Worm (Caenorhabditis elegans): ENCODE measurements around the gene str-121.
A peak's percentile ranks its signal among the peaks of the same experiment; 100 is the strongest.

str-121 gene

DNA sequence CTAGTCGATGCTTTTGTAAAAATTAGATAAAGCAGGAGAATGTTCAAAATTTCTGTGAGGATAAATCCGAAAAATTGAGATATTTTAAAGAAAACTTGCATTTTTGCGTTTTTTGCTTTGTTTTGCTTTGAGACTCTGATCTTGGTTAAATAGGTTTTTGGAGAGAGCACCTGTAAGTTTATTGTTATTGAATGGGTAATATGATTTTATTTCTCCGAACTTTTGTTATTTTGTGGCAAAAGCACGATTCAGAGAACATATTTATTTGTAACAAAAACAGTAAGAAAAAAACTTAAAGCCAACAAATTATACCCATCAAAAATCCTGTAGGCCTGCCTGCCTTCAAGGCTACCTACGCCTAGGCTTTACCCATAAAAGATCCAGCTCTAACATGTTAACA is at the start of gene str-121:
Gene str-121 (minus strand): TSS at position 101 of the 400 bp plus-strand sequence.
- TF ChIP-seq lin-14 (GFP tag; optimal IDR thresholded peaks at IDR 0.05) (no peak), mdl-1 (tag; optimal IDR thresholded peaks at IDR 0.05) (no peak), nhr-12 (tag; optimal IDR thresholded peaks at IDR 0.05) (no peak), ceh-82 (tag; optimal IDR thresholded peaks at IDR 0.05) (no peak), lin-39 (tag; optimal IDR thresholded peaks at IDR 0.05) (no peak), efl-1 (optimal IDR thresholded peaks at IDR 0.05) (no peak), efl-1 (GFP tag; optimal IDR thresholded peaks at IDR 0.05 in 1 of 2) (peak in 1 of 2 experiments; percentile 54), nhr-11 (tag; optimal IDR thresholded peaks at IDR 0.05) (no peak), nhr-85 (tag) (no peak)

- TF ChIP-seq alr-1 (tag; optimal IDR thresholded peaks at IDR 0.05; ENCODE audit: borderline replicate concordance) (no peak), lsy-2 (tag; optimal IDR thresholded peaks at IDR 0.05) (no peak), mef-2 (tag; optimal IDR thresholded peaks at IDR 0.05) (no peak), sptf-1 (tag; optimal IDR thresholded peaks at IDR 0.05) (no peak), fos-1 (tag; optimal IDR thresholded peaks at IDR 0.05) (no peak), ces-1 (GFP tag; optimal IDR thresholded peaks at IDR 0.05) (no peak)
These were observed 48.8 kb upstream of the str-121 start for ce11 chrV:303271-303670.

- TF ChIP-seq lir-3 (tag; optimal IDR thresholded peaks at IDR 0.05; ENCODE audit: poor library complexity): no peak
- no peak for TF ChIP-seq skn-1 (tag; optimal IDR thresholded peaks at IDR 0.05)
- no peak for TF ChIP-seq ceh-63 (GFP tag; optimal IDR thresholded peaks at IDR 0.05)
- TF ChIP-seq fkh-10 (GFP tag; optimal IDR thresholded peaks at IDR 0.05): no peak
- no peak for TF ChIP-seq swsn-7 (tag; optimal IDR thresholded peaks at IDR 0.05)
- TF ChIP-seq ztf-4 (tag; optimal IDR thresholded peaks at IDR 0.05): no peak
- no peak for TF ChIP-seq hpl-2 (GFP tag; optimal IDR thresholded peaks at IDR 0.05)
- TF ChIP-seq fos-1 (tag; optimal IDR thresholded peaks at IDR 0.05): no peak
- no peak for TF ChIP-seq ama-1 (optimal IDR thresholded peaks at IDR 0.05)
These were observed 43.9 kb upstream of the str-121 start for ce11 chrV:298395-298794.

ce11 chrV:297424-297991 is 43.0 kb upstream of the str-121 start, which contains the start of gene F33E11.2:
Gene F33E11.2 (plus strand): TSS chrV:297947.
- TF ChIP-seq unc-86 (tag; optimal IDR thresholded peaks at IDR 0.05) (no peak), tlp-1 (tag; optimal IDR thresholded peaks at IDR 0.05) (no peak), elt-2 (tag; optimal IDR thresholded peaks at IDR 0.05) (no peak), alr-1 (tag; optimal IDR thresholded peaks at IDR 0.05; ENCODE audit: borderline replicate concordance) (no peak), snu-23 (GFP tag; optimal IDR thresholded peaks at IDR 0.05) (no peak), skn-1 (tag; optimal IDR thresholded peaks at IDR 0.05) (no peak), ztf-4 (tag; optimal IDR thresholded peaks at IDR 0.05) (no peak), nhr-11 (tag; optimal IDR thresholded peaks at IDR 0.05) (no peak), ets-5 (GFP tag; IDR thresholded peaks at IDR 0.05) (no peak), zag-1 (tag; optimal IDR thresholded peaks at IDR 0.05) (no peak)

- TF ChIP-seq efl-3 (GFP tag; optimal IDR thresholded peaks at IDR 0.05): no peak
- TF ChIP-seq sox-4 (tag; optimal IDR thresholded peaks at IDR 0.05): no peak
- TF ChIP-seq sptf-1 (tag; optimal IDR thresholded peaks at IDR 0.05): no peak
- no peak for TF ChIP-seq nhr-28 (tag; optimal IDR thresholded peaks at IDR 0.05)
- TF ChIP-seq snpc-4 (tag; optimal IDR thresholded peaks at IDR 0.05): no peak
- TF ChIP-seq egl-27 (tag; optimal IDR thresholded peaks at IDR 0.05): no peak
- no peak for TF ChIP-seq dsc-1 (tag; optimal IDR thresholded peaks at IDR 0.05)
- no peak for TF ChIP-seq blmp-1 (tag; optimal IDR thresholded peaks at IDR 0.05)
- TF ChIP-seq ztf-4 (tag; optimal IDR thresholded peaks at IDR 0.05): no peak
- no peak for TF ChIP-seq efl-1 (optimal IDR thresholded peaks at IDR 0.05)
- no peak for TF ChIP-seq efl-1 (GFP tag; optimal IDR thresholded peaks at IDR 0.05 in 1 of 2)
- TF ChIP-seq unc-98 (GFP tag; IDR thresholded peaks at IDR 0.05): no peak
- TF ChIP-seq hlh-4 (tag; optimal IDR thresholded peaks at IDR 0.05): no peak
- no peak for TF ChIP-seq pax-3 (tag; optimal IDR thresholded peaks at IDR 0.05)
- no peak for TF ChIP-seq rnt-1 (tag; optimal IDR thresholded peaks at IDR 0.05)
- no peak for TF ChIP-seq Y116A8C.19 (tag; optimal IDR thresholded peaks at IDR 0.05; ENCODE audit: borderline replicate concordance)
- TF ChIP-seq nhr-84 (tag; optimal IDR thresholded peaks at IDR 0.05): no peak
- TF ChIP-seq pqm-1 (tag; optimal IDR thresholded peaks at IDR 0.05): no peak
- TF ChIP-seq lin-35 (GFP tag; optimal IDR thresholded peaks at IDR 0.05): no peak
- TF ChIP-seq ceh-90 (tag; optimal IDR thresholded peaks at IDR 0.05): no peak
These were observed 41.3 kb upstream of the str-121 start for ce11 chrV:295802-296201.
